Fruit fly (Drosophila melanogaster) whole organism, embryonic: ENCODE data around the gene dome.

Source experiments
- Ada2b ChIP-seq: fragments of 200-800 bp; sonication (Bioruptor generic); IDR thresholded peaks from 2 replicates; pipeline ENCODE4 v1.3.6; 2022; ENCODE audit warnings: missing biosample characterization, missing genetic modification characterization
- Adf1 ChIP-seq: fragments of 200-800 bp; sonication (Bioruptor generic); IDR thresholded peaks from 2 replicates; pipeline ENCODE4 v1.3.6; 2022; ENCODE audit warnings: missing biosample characterization, missing genetic modification characterization
- Atf-2 ChIP-seq: fragments of 200-800 bp; sonication (Bioruptor generic); optimal IDR thresholded peaks from 2 replicates; lab custom pipeline; 2016; ENCODE audit warnings: missing biosample characterization, missing genetic modification characterization
- CG10366 ChIP-seq: fragments of 200-800 bp; sonication (Bioruptor generic); IDR thresholded peaks from 2 replicates; pipeline ENCODE4 v1.3.6; 2022; ENCODE audit warnings: missing biosample characterization, missing genetic modification characterization
- CG10543 ChIP-seq: fragments of 200-800 bp; sonication (Bioruptor generic); optimal IDR thresholded peaks from 3 replicates; lab custom pipeline; 2017; ENCODE audit warnings: missing biosample characterization, mild to moderate bottlenecking, missing genetic modification characterization, moderate library complexity
- CG11093 ChIP-seq: fragments of 200-800 bp; sonication (Bioruptor generic); IDR thresholded peaks from 3 replicates; pipeline ENCODE4 v1.3.6; 2022; ENCODE audit warnings: missing biosample characterization, missing genetic modification characterization
- CG11696 ChIP-seq: fragments of 200-800 bp; sonication (Bioruptor generic); IDR thresholded peaks from 2 replicates; pipeline ENCODE4 v1.3.6; 2022; ENCODE audit warnings: missing biosample characterization, missing genetic modification characterization
- CG13287 ChIP-seq: fragments of 200-800 bp; sonication (Bioruptor generic); IDR thresholded peaks from 2 replicates; pipeline ENCODE4 v1.3.6; 2022; ENCODE audit warnings: missing biosample characterization, missing genetic modification characterization; ENCODE audit not compliant: partially characterized antibody
- CG13624 ChIP-seq: fragments of 200-800 bp; sonication (Bioruptor generic); optimal IDR thresholded peaks from 2 replicates; lab custom pipeline; 2016; ENCODE audit warnings: missing biosample characterization, missing genetic modification characterization
- CG15269 ChIP-seq: fragments of 200-800 bp; sonication (Bioruptor generic); optimal IDR thresholded peaks from 2 replicates; lab custom pipeline; 2018; ENCODE audit warnings: missing biosample characterization, mild to moderate bottlenecking, missing genetic modification characterization, moderate library complexity
- CG2120 ChIP-seq: fragments of 200-800 bp; sonication (Bioruptor generic); optimal IDR thresholded peaks from 3 replicates; lab custom pipeline; 2016; ENCODE audit warnings: missing biosample characterization, missing genetic modification characterization
- CG2129 ChIP-seq: fragments of 200-800 bp; sonication (Bioruptor generic); IDR thresholded peaks from 2 replicates; pipeline ENCODE4 v1.3.6; 2022; ENCODE audit warnings: missing biosample characterization, missing genetic modification characterization; ENCODE audit not compliant: partially characterized antibody
- CG30020 ChIP-seq: fragments of 200-800 bp; optimal IDR thresholded peaks from 2 replicates; lab custom pipeline; 2019; ENCODE audit warnings: missing biosample characterization, mild to moderate bottlenecking, missing genetic modification characterization, moderate library complexity
- CG6683 ChIP-seq: fragments of 200-800 bp; sonication (Bioruptor generic); optimal IDR thresholded peaks from 2 replicates; lab custom pipeline; 2017; ENCODE audit warnings: missing biosample characterization, mild to moderate bottlenecking, missing genetic modification characterization, missing genetic modification reagents
- CG6689 ChIP-seq: fragments of 200-800 bp; sonication (Bioruptor generic); IDR thresholded peaks from 2 replicates; pipeline ENCODE4 v1.3.6; 2022; ENCODE audit warnings: missing biosample characterization, missing genetic modification characterization
- CG7556 ChIP-seq: fragments of 200-800 bp; sonication (Bioruptor generic); optimal IDR thresholded peaks from 2 replicates; lab custom pipeline; 2017; ENCODE audit warnings: missing biosample characterization, mild to moderate bottlenecking, missing genetic modification characterization
- CG7745 ChIP-seq: fragments of 200-800 bp; sonication (Bioruptor generic); optimal IDR thresholded peaks from 2 replicates; lab custom pipeline; 2018; ENCODE audit warnings: missing biosample characterization, mild to moderate bottlenecking, missing genetic modification characterization, moderate library complexity
- CG7839 ChIP-seq: fragments of 200-800 bp; sonication (Bioruptor generic); optimal IDR thresholded peaks from 3 replicates; lab custom pipeline; 2018; ENCODE audit warnings: missing biosample characterization, mild to moderate bottlenecking, missing genetic modification characterization, moderate library complexity
- CG7987 ChIP-seq: fragments of 200-800 bp; sonication (Bioruptor generic); optimal IDR thresholded peaks from 2 replicates; lab custom pipeline; 2018; ENCODE audit warnings: missing biosample characterization, mild to moderate bottlenecking, missing genetic modification characterization, moderate library complexity
- CG9215 ChIP-seq: fragments of 200-800 bp; sonication (Bioruptor generic); IDR thresholded peaks from 2 replicates; pipeline ENCODE4 v1.3.6; 2022; ENCODE audit warnings: missing biosample characterization, missing genetic modification characterization
- CG9797 ChIP-seq: fragments of 200-800 bp; sonication (Bioruptor generic); optimal IDR thresholded peaks from 3 replicates; lab custom pipeline; 2018; ENCODE audit warnings: missing biosample characterization, mild to moderate bottlenecking, missing genetic modification characterization
- D19A ChIP-seq: fragments of 200-800 bp; optimal IDR thresholded peaks from 3 replicates; lab custom pipeline; 2019; ENCODE audit warnings: missing biosample characterization, mild to moderate bottlenecking, missing genetic modification characterization, moderate library complexity
- Doc2 ChIP-seq: fragments of 200-800 bp; sonication (Bioruptor generic); IDR thresholded peaks from 2 replicates; pipeline ENCODE4 v1.3.6; 2022; ENCODE audit warnings: missing biosample characterization, missing genetic modification characterization
- Gug ChIP-seq: fragments of 200-800 bp; sonication (Bioruptor generic); IDR thresholded peaks from 4 replicates; pipeline ENCODE4 v1.3.6; 2022; ENCODE audit warnings: missing biosample characterization, missing genetic modification characterization
- H15 ChIP-seq: fragments of 200-800 bp; sonication (Bioruptor generic); IDR thresholded peaks from 3 replicates; pipeline ENCODE4 v1.3.6; 2022; ENCODE audit warnings: missing biosample characterization, missing genetic modification characterization
- Hr78 ChIP-seq, 2 experiments: fragments of 200-800 bp in 1 of 2; fragments of >200 bp in 1 of 2; sonication (Bioruptor generic) in 1 of 2; optimal IDR thresholded peaks; 2 replicates each; lab custom pipeline; 2017 to 2019; ENCODE audit warnings: missing biosample characterization in 2 of 2, missing genetic modification characterization in 2 of 2, mild to moderate bottlenecking in 1 of 2, moderate library complexity in 1 of 2
- MTF-1 ChIP-seq: fragments of 200-800 bp; sonication (Bioruptor generic); optimal IDR thresholded peaks from 2 replicates; lab custom pipeline; 2018; ENCODE audit warnings: missing biosample characterization, mild to moderate bottlenecking, missing genetic modification characterization, borderline replicate concordance
- Oli ChIP-seq: fragments of 200-800 bp; sonication (Bioruptor generic); optimal IDR thresholded peaks from 2 replicates; lab custom pipeline; 2018; ENCODE audit warnings: missing biosample characterization, mild to moderate bottlenecking, missing genetic modification characterization, moderate library complexity
- Ravus ChIP-seq: fragments of 200-800 bp; sonication (Bioruptor generic); IDR thresholded peaks from 2 replicates; pipeline ENCODE4 v1.3.6; 2022; ENCODE audit warnings: missing biosample characterization, missing genetic modification characterization
- Rx ChIP-seq: fragments of 200-800 bp; sonication (Bioruptor generic); IDR thresholded peaks from 2 replicates; pipeline ENCODE4 v1.3.6; 2022; ENCODE audit warnings: missing biosample characterization, missing genetic modification characterization
- Scr ChIP-seq: fragments of 200-800 bp; sonication (Bioruptor generic); IDR thresholded peaks from 2 replicates; pipeline ENCODE4 v1.3.6; 2022; ENCODE audit warnings: missing biosample characterization, missing genetic modification characterization; ENCODE audit not compliant: partially characterized antibody
- Six4 ChIP-seq: fragments of 200-800 bp; sonication (Bioruptor generic); optimal IDR thresholded peaks from 2 replicates; lab custom pipeline; 2016; ENCODE audit warnings: missing biosample characterization, missing genetic modification characterization
- Ssrp ChIP-seq: fragments of 200-800 bp; sonication (Bioruptor generic); optimal IDR thresholded peaks from 2 replicates; lab custom pipeline; 2018; ENCODE audit warnings: missing biosample characterization, mild to moderate bottlenecking, missing genetic modification characterization, moderate library complexity
- Usf ChIP-seq: fragments of 200-800 bp; sonication (Bioruptor generic); optimal IDR thresholded peaks from 2 replicates; lab custom pipeline; 2017; ENCODE audit warnings: missing genotype, missing biosample characterization, missing genetic modification characterization
- Xbp1 ChIP-seq: fragments of 200-800 bp; sonication (Bioruptor generic); optimal IDR thresholded peaks from 3 replicates; lab custom pipeline; 2016; ENCODE audit warnings: missing biosample characterization, mild to moderate bottlenecking, missing genetic modification characterization
- az2 ChIP-seq: fragments of 200-800 bp; sonication (Bioruptor generic); optimal IDR thresholded peaks from 3 replicates; lab custom pipeline; 2016; ENCODE audit warnings: missing biosample characterization, missing genetic modification characterization
- bcd ChIP-seq: fragments of 200-800 bp; sonication (Bioruptor generic); optimal IDR thresholded peaks from 2 replicates; lab custom pipeline; 2017; ENCODE audit warnings: missing biosample characterization, mild to moderate bottlenecking, missing genetic modification characterization
- crol ChIP-seq: fragments of 200-800 bp; sonication (Bioruptor generic); IDR thresholded peaks from 2 replicates; pipeline ENCODE4 v1.3.6; 2022; ENCODE audit warnings: missing biosample characterization, missing genetic modification characterization
- dati ChIP-seq: fragments of 200-800 bp; sonication (Bioruptor generic); IDR thresholded peaks from 2 replicates; pipeline ENCODE4 v1.3.6; 2022; ENCODE audit warnings: missing biosample characterization, missing genetic modification characterization
- ftz-f1 ChIP-seq: fragments of 200-800 bp; sonication (Bioruptor generic); optimal IDR thresholded peaks from 2 replicates; lab custom pipeline; 2016; ENCODE audit warnings: missing biosample characterization, missing genetic modification characterization
- gce ChIP-seq: fragments of 200-800 bp; sonication (Bioruptor generic); IDR thresholded peaks from 3 replicates; pipeline ENCODE4 v1.3.6; 2022; ENCODE audit warnings: missing biosample characterization, missing genetic modification characterization
- gcm2 ChIP-seq: fragments of 200-800 bp; sonication (Bioruptor generic); optimal IDR thresholded peaks from 2 replicates; lab custom pipeline; 2016; ENCODE audit warnings: missing biosample characterization, missing genetic modification characterization
- hb ChIP-seq: fragments of 200-800 bp; sonication (Bioruptor generic); IDR thresholded peaks from 3 replicates; pipeline ENCODE4 v1.3.6; 2022; ENCODE audit warnings: missing biosample characterization, missing genetic modification characterization; ENCODE audit not compliant: partially characterized antibody
- hbn ChIP-seq: fragments of 200-800 bp; sonication (Bioruptor generic); IDR thresholded peaks from 2 replicates; pipeline ENCODE4 v1.3.6; 2022; ENCODE audit warnings: missing biosample characterization, missing genetic modification characterization; ENCODE audit not compliant: partially characterized antibody
- lab ChIP-seq: fragments of 200-800 bp; sonication (Bioruptor generic); optimal IDR thresholded peaks from 3 replicates; lab custom pipeline; 2017; ENCODE audit warnings: missing biosample characterization, missing genetic modification characterization, mild to moderate bottlenecking, moderate library complexity, missing genetic modification reagents
- lmd ChIP-seq: fragments of 200-800 bp; sonication (Bioruptor generic); IDR thresholded peaks from 2 replicates; pipeline ENCODE4 v1.3.6; 2022; ENCODE audit warnings: missing biosample characterization, missing genetic modification characterization
- nerfin-2 ChIP-seq: fragments of 200-800 bp; sonication (Bioruptor generic); IDR thresholded peaks from 2 replicates; pipeline ENCODE4 v1.3.6; 2022; ENCODE audit warnings: missing biosample characterization, missing genetic modification characterization; ENCODE audit not compliant: partially characterized antibody
- onecut ChIP-seq: fragments of 200-800 bp; sonication (Bioruptor generic); IDR thresholded peaks from 2 replicates; pipeline ENCODE4 v1.3.6; 2022; ENCODE audit warnings: missing biosample characterization, missing genetic modification characterization
- slou ChIP-seq: fragments of 200-800 bp; sonication (Bioruptor generic); optimal IDR thresholded peaks from 3 replicates; lab custom pipeline; 2016; ENCODE audit warnings: missing biosample characterization, missing genetic modification characterization
- stwl ChIP-seq: fragments of 200-800 bp; sonication (Bioruptor generic); optimal IDR thresholded peaks from 3 replicates; lab custom pipeline; 2018; ENCODE audit warnings: missing biosample characterization, mild to moderate bottlenecking, missing genetic modification characterization, moderate library complexity
- toy ChIP-seq: fragments of 200-800 bp; sonication (Bioruptor generic); IDR thresholded peaks from 2 replicates; pipeline ENCODE4 v1.3.6; 2022; ENCODE audit warnings: missing biosample characterization, missing genetic modification characterization

The dome gene

dm6 chrX:19704083-19704482, 20.8 kb upstream of the dome start, which contains the start of the genes CG14230 and CG14232 (continued):
- TF ChIP-seq CG15269 (no peak), stwl (tag; lab: Kevin White, UChicago) (peak; percentile 89), CG11696 (GFP tag; lab: Robert Waterston, UW) (no peak), Usf (GFP tag; lab: Kevin White, UChicago) (no peak), CG9797 (peak; percentile 81), gcm2 (GFP tag; lab: Kevin White, UChicago) (no peak), Hr78 (GFP tag; optimal IDR thresholded peaks at IDR 0.05; lab: Kevin White, UChicago) (no peak), Scr (GFP tag; lab: Robert Waterston, UW) (0 out of 2 replicates have a peak, but pooled peaks have one; percentile 33), CG11093 (no peak), CG10543 (GFP tag; lab: Kevin White, UChicago) (no peak), lmd (GFP tag; lab: Robert Waterston, UW) (no peak), az2 (GFP tag; lab: Kevin White, UChicago) (no peak), CG6689 (GFP tag; lab: Robert Waterston, UW) (no peak), gce (GFP tag; lab: Robert Waterston, UW) (no peak), CG9215 (GFP tag; lab: Robert Waterston, UW) (no peak), slou (GFP tag; lab: Kevin White, UChicago) (no peak), Oli (tag; lab: Kevin White, UChicago) (no peak), CG7556 (GFP tag; lab: Kevin White, UChicago) (no peak), dati (GFP tag; lab: Robert Waterston, UW) (no peak), Doc2 (GFP tag; lab: Robert Waterston, UW) (no peak), Gug (no peak), crol (no peak), CG30020 (peak; percentile 47), toy (GFP tag; lab: Robert Waterston, UW) (no peak), Ada2b (GFP tag; lab: Robert Waterston, UW) (no peak), onecut (GFP tag; lab: Robert Waterston, UW) (no peak), D19A (no peak), CG10366 (GFP tag; lab: Robert Waterston, UW) (no peak), CG13287 (GFP tag; lab: Robert Waterston, UW) (peak; percentile 69), Rx (GFP tag; lab: Robert Waterston, UW) (no peak), hbn (peak; percentile 30; the same call in 1 of the 2 replicates), ftz-f1 (GFP tag; lab: Kevin White, UChicago) (no peak), bcd (GFP tag; lab: Kevin White, UChicago) (no peak), CG13624 (GFP tag; lab: Kevin White, UChicago) (no peak), CG6683 (GFP tag; lab: Kevin White, UChicago) (no peak), H15 (GFP tag; lab: Robert Waterston, UW) (no peak), CG7745 (tag; lab: Kevin White, UChicago) (no peak), Atf-2 (GFP tag; lab: Kevin White, UChicago) (no peak), Six4 (GFP tag; lab: Kevin White, UChicago) (no peak), Xbp1 (GFP tag; lab: Kevin White, UChicago) (no peak), nerfin-2 (GFP tag; lab: Robert Waterston, UW) (no peak), Adf1 (no peak), CG2129 (GFP tag; lab: Robert Waterston, UW) (no peak), CG2120 (GFP tag; lab: Kevin White, UChicago) (peak; percentile 42), hb (GFP tag; lab: Robert Waterston, UW) (no peak), Ssrp (tag; lab: Kevin White, UChicago) (no peak), CG7987 (no peak), CG7839 (tag; lab: Kevin White, UChicago) (no peak), lab (GFP tag; lab: Kevin White, UChicago) (no peak), Ravus (GFP tag; lab: Robert Waterston, UW) (no peak), MTF-1 (GFP tag; lab: Kevin White, UChicago) (no peak)
